Fruit fly (Drosophila melanogaster): ENCODE results near the gene CanA-14F.
A peak's percentile ranks its signal among the peaks of the same experiment; 100 is the strongest.

The CanA-14F gene

DNA sequence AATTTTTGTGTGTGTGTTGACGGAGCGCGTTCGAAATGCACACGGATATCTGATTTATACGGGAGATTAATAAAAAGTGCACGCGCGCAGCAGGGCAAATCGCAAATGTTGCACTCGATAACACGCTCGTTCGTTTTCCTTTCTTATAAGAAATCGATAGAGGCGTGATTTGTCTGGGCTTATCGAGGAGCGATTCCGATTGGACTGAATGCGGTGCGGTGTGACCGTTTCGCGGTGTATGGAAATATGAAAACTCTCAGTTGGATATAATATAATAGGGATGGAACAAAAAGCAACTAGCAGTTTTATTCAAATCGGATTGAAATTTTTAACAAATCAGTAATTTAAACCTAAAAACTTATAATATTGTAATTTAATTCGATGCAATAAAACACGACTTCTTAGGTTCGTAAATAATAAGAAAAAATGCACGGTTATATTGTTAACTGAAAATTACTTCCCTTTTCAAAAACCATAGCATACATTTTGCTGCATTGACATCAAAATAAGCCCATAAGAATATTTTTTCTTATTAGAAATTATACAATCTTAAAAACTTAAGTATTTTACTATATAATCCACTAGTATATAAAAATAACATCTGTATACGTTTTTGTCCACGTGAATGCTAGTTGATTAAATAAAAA lies at the start of gene CanA-14F (continued):
- TF ChIP-seq Fer3 (tag; optimal IDR thresholded peaks at IDR 0.05), result no peak
- no peak for TF ChIP-seq usp (GFP tag; optimal IDR thresholded peaks at IDR 0.05)
- no peak for TF ChIP-seq Ssrp (tag; optimal IDR thresholded peaks at IDR 0.05)
- no peak for TF ChIP-seq Vsx1 (GFP tag; optimal IDR thresholded peaks at IDR 0.05)

DNA sequence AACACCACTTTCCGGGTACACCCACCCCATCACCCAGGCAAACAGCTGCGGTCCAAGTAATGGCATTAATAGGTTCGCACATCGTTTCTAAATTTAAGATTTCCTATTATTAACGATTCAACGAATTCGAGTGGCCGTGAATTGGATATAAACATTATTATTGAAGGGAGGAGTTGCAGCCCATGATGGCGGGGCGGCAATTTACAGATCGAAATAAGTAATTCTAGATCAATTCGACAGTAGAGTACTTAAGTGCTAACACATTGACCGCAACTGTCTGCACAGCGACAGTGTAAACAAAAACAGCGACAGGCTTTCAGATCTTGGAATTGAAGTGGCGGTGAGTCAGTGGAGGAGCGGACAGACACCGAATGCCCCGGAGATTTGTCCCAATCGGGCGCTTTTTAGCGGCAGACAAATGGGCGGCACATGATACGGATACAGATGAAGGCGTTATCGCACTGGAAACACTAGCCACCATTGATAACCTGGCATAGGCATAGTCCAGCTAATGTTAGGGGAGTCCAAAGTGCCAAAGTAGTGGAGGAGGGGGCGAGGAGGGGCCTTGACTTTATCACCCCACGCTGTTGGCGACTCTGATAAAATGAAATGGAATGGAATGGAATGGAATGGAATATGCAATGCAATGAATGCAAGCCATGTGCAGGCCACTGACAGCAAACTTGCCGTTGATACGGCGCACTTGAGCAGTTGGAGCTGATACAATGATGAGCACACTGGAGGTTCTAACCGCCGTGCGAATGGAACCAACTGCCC lies 46.4 kb upstream of the CanA-14F start:
- peak in 1 of 3 experiments; percentile 10 for TF ChIP-seq lola (GFP tag; optimal IDR thresholded peaks at IDR 0.05)
- no peak for TF ChIP-seq CG33213 (GFP tag; optimal IDR thresholded peaks at IDR 0.05)
- no peak for TF ChIP-seq tll (GFP tag; optimal IDR thresholded peaks at IDR 0.05)
- TF ChIP-seq CG9817 (tag; optimal IDR thresholded peaks at IDR 0.05), result no peak
- peak; percentile 66 for TF ChIP-seq CG12769 (tag; optimal IDR thresholded peaks at IDR 0.05)
- TF ChIP-seq sug (tag; optimal IDR thresholded peaks at IDR 0.05), result no peak
- no peak for TF ChIP-seq CG31388 (GFP tag; optimal IDR thresholded peaks at IDR 0.05)
- TF ChIP-seq Mes4 (GFP tag; optimal IDR thresholded peaks at IDR 0.05), result no peak
- TF ChIP-seq pfk (GFP tag; optimal IDR thresholded peaks at IDR 0.05), result peak; percentile 4
- no peak for TF ChIP-seq Hsf (GFP tag; optimal IDR thresholded peaks at IDR 0.05)
- TF ChIP-seq Oli (tag; optimal IDR thresholded peaks at IDR 0.05), result no peak
- no peak for TF ChIP-seq pan (optimal IDR thresholded peaks at IDR 0.05)
- no peak for TF ChIP-seq pan (GFP tag; optimal IDR thresholded peaks at IDR 0.05 in 1 of 2, IDR thresholded peaks at IDR 0.05 in 1 of 2)
- TF ChIP-seq en (GFP tag; optimal IDR thresholded peaks at IDR 0.05), result no peak
- TF ChIP-seq CG11723 (GFP tag; optimal IDR thresholded peaks at IDR 0.05), result no peak
- TF ChIP-seq gt (GFP tag; IDR thresholded peaks at IDR 0.05), result no peak
- no peak for TF ChIP-seq gcm2 (GFP tag; optimal IDR thresholded peaks at IDR 0.05)
- no peak for TF ChIP-seq D19B (GFP tag; optimal IDR thresholded peaks at IDR 0.05)
- no peak for TF ChIP-seq seq (GFP tag; IDR thresholded peaks at IDR 0.05)
- TF ChIP-seq hkb (optimal IDR thresholded peaks at IDR 0.05), result no peak
- no peak for TF ChIP-seq hkb (GFP tag; IDR thresholded peaks at IDR 0.05)
- no peak for TF ChIP-seq bcd (GFP tag; optimal IDR thresholded peaks at IDR 0.05)
- TF ChIP-seq fd3F (GFP tag; optimal IDR thresholded peaks at IDR 0.05), result no peak
- TF ChIP-seq CG7357 (GFP tag; IDR thresholded peaks at IDR 0.05), result no peak
- TF ChIP-seq row (GFP tag; IDR thresholded peaks at IDR 0.05), result peak; percentile 20; the same call in 2 of the 3 replicates
- no peak for TF ChIP-seq vfl (GFP tag; optimal IDR thresholded peaks at IDR 0.05)
- TF ChIP-seq cas (GFP tag; IDR thresholded peaks at IDR 0.05), result no peak
- TF ChIP-seq CG6175 (GFP tag; IDR thresholded peaks at IDR 0.05), result no peak
- no peak for TF ChIP-seq grau (tag; optimal IDR thresholded peaks at IDR 0.05)
- no peak for TF ChIP-seq prd (optimal IDR thresholded peaks at IDR 0.05)
- TF ChIP-seq prd (GFP tag; IDR thresholded peaks at IDR 0.05), result no peak
- TF ChIP-seq zfh1 (GFP tag; IDR thresholded peaks at IDR 0.05), result no peak
- TF ChIP-seq twi (tag; optimal IDR thresholded peaks at IDR 0.05), result peak; percentile 22
- no peak for TF ChIP-seq crp (GFP tag; optimal IDR thresholded peaks at IDR 0.05)
- peak; percentile 87 for TF ChIP-seq nom (GFP tag; optimal IDR thresholded peaks at IDR 0.05)
- no peak for TF ChIP-seq CG11695 (GFP tag; IDR thresholded peaks at IDR 0.05)
- TF ChIP-seq CG3163 (GFP tag; optimal IDR thresholded peaks at IDR 0.05), result no peak
- peak; percentile 28; the same call in 1 of the 2 replicates for TF ChIP-seq Drgx (GFP tag; IDR thresholded peaks at IDR 0.05)
- TF ChIP-seq CG11696 (GFP tag; IDR thresholded peaks at IDR 0.05), result peak; percentile 47; the same call in 1 of the 2 replicates
- TF ChIP-seq emc (GFP tag; optimal IDR thresholded peaks at IDR 0.05), result no peak
- no peak for TF ChIP-seq Dll (GFP tag; IDR thresholded peaks at IDR 0.05; ENCODE audit: partially characterized antibody)
- peak; percentile 33 for TF ChIP-seq kay (GFP tag; optimal IDR thresholded peaks at IDR 0.05)
- no peak for TF ChIP-seq Hr78 (GFP tag; optimal IDR thresholded peaks at IDR 0.05)
